Worm (Caenorhabditis elegans) whole organism, L2 larva: ENCODE measurements around the gene str-145.
A peak's percentile ranks its signal among the peaks of the same experiment; 100 is the strongest.

Experiments
- C34F6.9 ChIP-seq: fragments of 150-350 bp; optimal IDR thresholded peaks from 2 replicates; lab custom pipeline; 2014; ENCODE audit warnings: missing biosample characterization, missing genetic modification characterization
- F13H6.1 ChIP-seq: sonication (generic microtip); optimal IDR thresholded peaks from 2 replicates; lab custom pipeline; 2016; ENCODE audit warnings: missing genetic modification characterization, missing compliant biosample characterization
- R02D3.7 ChIP-seq: fragments of 150-350 bp; optimal IDR thresholded peaks from 2 replicates; lab custom pipeline; 2014; ENCODE audit warnings: missing biosample characterization, missing genetic modification characterization
- ZK546.5 ChIP-seq: sonication (generic microtip); optimal IDR thresholded peaks from 2 replicates; lab custom pipeline; 2017; ENCODE audit warnings: missing biosample characterization, missing genetic modification characterization
- alr-1 ChIP-seq: fragments of 150-350 bp; optimal IDR thresholded peaks from 2 replicates; lab custom pipeline; 2014; ENCODE audit warnings: missing biosample characterization, missing genetic modification characterization
- aly-2 ChIP-seq: fragments of 150-350 bp; optimal IDR thresholded peaks from 2 replicates; lab custom pipeline; 2014; ENCODE audit warnings: missing biosample characterization, missing genetic modification characterization
- ama-1 ChIP-seq: fragments of 150-350 bp; optimal IDR thresholded peaks from 2 replicates; lab custom pipeline; 2018; ENCODE audit warnings: inconsistent platforms
- blmp-1 ChIP-seq: sonication (generic microtip); optimal IDR thresholded peaks from 2 replicates; lab custom pipeline; 2017; ENCODE audit warnings: missing genetic modification characterization, mild to moderate bottlenecking, missing compliant biosample characterization, antibody characterized with exemption, moderate library complexity; ENCODE audit not compliant: insufficient read depth
- ceh-16 ChIP-seq: fragments of 150-350 bp; optimal IDR thresholded peaks from 2 replicates; lab custom pipeline; 2014; ENCODE audit warnings: missing biosample characterization, missing genetic modification characterization
- crh-2 ChIP-seq: sonication (generic microtip); optimal IDR thresholded peaks from 2 replicates; lab custom pipeline; 2017; ENCODE audit warnings: missing biosample characterization, missing genetic modification characterization
- dmd-4 ChIP-seq: sonication (generic microtip); optimal IDR thresholded peaks from 2 replicates; lab custom pipeline; 2017; ENCODE audit warnings: missing biosample characterization, missing genetic modification characterization
- egl-27 ChIP-seq: sonication (generic microtip); optimal IDR thresholded peaks from 3 replicates; lab custom pipeline; 2017; ENCODE audit warnings: missing biosample characterization, missing genetic modification reagents, missing genetic modification characterization
- elt-1 ChIP-seq: fragments of 150-350 bp; optimal IDR thresholded peaks from 2 replicates; lab custom pipeline; 2014; ENCODE audit warnings: missing biosample characterization, missing genetic modification characterization
- elt-3 ChIP-seq: sonication (generic microtip); optimal IDR thresholded peaks from 2 replicates; lab custom pipeline; 2017; ENCODE audit warnings: missing biosample characterization, missing genetic modification characterization
- fos-1 ChIP-seq: fragments of 150-350 bp; optimal IDR thresholded peaks from 2 replicates; lab custom pipeline; 2014; ENCODE audit warnings: missing biosample characterization, missing genetic modification characterization
- gmeb-1 ChIP-seq: fragments of 150-350 bp; optimal IDR thresholded peaks from 2 replicates; lab custom pipeline; 2014; ENCODE audit warnings: missing biosample characterization, missing genetic modification characterization
- lin-13 ChIP-seq: fragments of 150-350 bp; optimal IDR thresholded peaks from 2 replicates; lab custom pipeline; 2014; ENCODE audit warnings: missing biosample characterization, missing genetic modification reagents, missing genetic modification characterization
- mab-5 ChIP-seq: fragments of 150-350 bp; optimal IDR thresholded peaks from 2 replicates; lab custom pipeline; 2014; ENCODE audit warnings: missing biosample characterization, missing genetic modification characterization
- mbf-1 ChIP-seq: sonication (generic microtip); optimal IDR thresholded peaks from 2 replicates; lab custom pipeline; 2017; ENCODE audit warnings: missing biosample characterization, missing genetic modification characterization
- mdl-1 ChIP-seq, 2 experiments: fragments of 150-350 bp in 1 of 2; sonication (generic microtip) in 1 of 2; optimal IDR thresholded peaks; 2 replicates each; lab custom pipeline; 2017; ENCODE audit warnings: missing biosample characterization in 2 of 2, missing genetic modification characterization in 2 of 2
- nhr-10 ChIP-seq: sonication (generic microtip); optimal IDR thresholded peaks from 2 replicates; lab custom pipeline; 2017; ENCODE audit warnings: missing biosample characterization, missing genetic modification characterization
- nhr-11 ChIP-seq: fragments of 150-350 bp; optimal IDR thresholded peaks from 2 replicates; lab custom pipeline; 2014; ENCODE audit warnings: missing biosample characterization, missing genetic modification characterization
- nhr-129 ChIP-seq: fragments of 150-350 bp; optimal IDR thresholded peaks from 2 replicates; lab custom pipeline; 2014; ENCODE audit warnings: missing biosample characterization, missing genetic modification characterization
- nhr-21 ChIP-seq: fragments of 150-350 bp; optimal IDR thresholded peaks from 2 replicates; lab custom pipeline; 2014; ENCODE audit warnings: missing biosample characterization, missing genetic modification characterization
- nhr-23 ChIP-seq: fragments of 150-350 bp; optimal IDR thresholded peaks from 2 replicates; lab custom pipeline; 2014; ENCODE audit warnings: missing biosample characterization, missing genetic modification reagents, missing genetic modification characterization
- nhr-237 ChIP-seq: fragments of 150-350 bp; optimal IDR thresholded peaks from 2 replicates; lab custom pipeline; 2014; ENCODE audit warnings: missing biosample characterization, missing genetic modification characterization
- nhr-77 ChIP-seq: fragments of 150-350 bp; optimal IDR thresholded peaks from 2 replicates; lab custom pipeline; 2014; ENCODE audit warnings: missing biosample characterization, missing genetic modification characterization
- peb-1 ChIP-seq: fragments of 150-350 bp; optimal IDR thresholded peaks from 2 replicates; lab custom pipeline; 2014; ENCODE audit warnings: missing biosample characterization, missing genetic modification characterization
- sem-4 ChIP-seq: fragments of 150-350 bp; optimal IDR thresholded peaks from 2 replicates; lab custom pipeline; 2014; ENCODE audit warnings: missing biosample characterization, missing genetic modification reagents, missing genetic modification characterization
- sma-3 ChIP-seq: sonication (generic microtip); optimal IDR thresholded peaks from 2 replicates; lab custom pipeline; 2016; ENCODE audit warnings: missing genetic modification reagents, missing genetic modification characterization, missing compliant biosample characterization
- sma-9 ChIP-seq, 2 experiments: fragments of 150-350 bp in 1 of 2; sonication (generic microtip) in 1 of 2; optimal IDR thresholded peaks; 2 replicates each; lab custom pipeline; 2014 to 2016; ENCODE audit warnings: missing genetic modification characterization in 2 of 2, mild to moderate bottlenecking in 1 of 2, missing biosample characterization in 1 of 2, missing compliant biosample characterization in 1 of 2, missing genetic modification reagents in 1 of 2, moderate library complexity in 1 of 2
- snpc-4 ChIP-seq: fragments of 150-350 bp; optimal IDR thresholded peaks from 2 replicates; lab custom pipeline; 2014; ENCODE audit warnings: missing biosample characterization, missing genetic modification characterization
- unc-39 ChIP-seq: fragments of 150-350 bp; optimal IDR thresholded peaks from 2 replicates; lab custom pipeline; 2014; ENCODE audit warnings: missing biosample characterization, missing genetic modification characterization
- unc-55 ChIP-seq: fragments of 150-350 bp; sonication (generic microtip); optimal IDR thresholded peaks from 3 replicates; lab custom pipeline; 2014; ENCODE audit warnings: missing biosample characterization, missing genetic modification reagents, missing genetic modification characterization
- unc-62 ChIP-seq: fragments of 150-350 bp; optimal IDR thresholded peaks from 2 replicates; lab custom pipeline; 2014; ENCODE audit warnings: missing biosample characterization, missing genetic modification reagents, missing genetic modification characterization
- zag-1 ChIP-seq: fragments of 150-350 bp; optimal IDR thresholded peaks from 2 replicates; lab custom pipeline; 2014; ENCODE audit warnings: missing biosample characterization, missing genetic modification characterization
- ztf-11 ChIP-seq: sonication (generic microtip); optimal IDR thresholded peaks from 2 replicates; lab custom pipeline; 2017; ENCODE audit warnings: missing biosample characterization, missing genetic modification characterization
- ztf-4 ChIP-seq: fragments of 150-350 bp; optimal IDR thresholded peaks from 2 replicates; lab custom pipeline; 2014; ENCODE audit warnings: missing biosample characterization, missing genetic modification characterization

Gene str-145

ce11 chrV:8055170-8055569 lies 43.0 kb downstream of the str-145 start:
- TF ChIP-seq blmp-1 (tag; lab: Kevin White, UChicago), result peak; percentile 14
- no peak for TF ChIP-seq elt-3 (tag; lab: Kevin White, UChicago)

- no peak for TF ChIP-seq nhr-21 (tag; lab: Kevin White, UChicago)
- TF ChIP-seq C34F6.9 (tag; lab: Kevin White, UChicago), result no peak
- TF ChIP-seq gmeb-1 (tag; lab: Kevin White, UChicago), result no peak
- TF ChIP-seq dmd-4, result no peak
- TF ChIP-seq unc-39 (tag; lab: Kevin White, UChicago), result no peak
- TF ChIP-seq mab-5 (tag; lab: Kevin White, UChicago), result no peak
- TF ChIP-seq elt-1 (tag; lab: Kevin White, UChicago), result no peak
- TF ChIP-seq aly-2 (tag; lab: Kevin White, UChicago), result no peak
- TF ChIP-seq snpc-4 (tag; lab: Kevin White, UChicago), result no peak
- TF ChIP-seq, all 48 proteins: peak for 0
Measured at ce11 chrV:8054130-8054529, 44.0 kb downstream of the str-145 start, which contains the start of gene ZC513.2. TSS of gene ZC513.2 (plus strand) at chrV:8054430.

DNA sequence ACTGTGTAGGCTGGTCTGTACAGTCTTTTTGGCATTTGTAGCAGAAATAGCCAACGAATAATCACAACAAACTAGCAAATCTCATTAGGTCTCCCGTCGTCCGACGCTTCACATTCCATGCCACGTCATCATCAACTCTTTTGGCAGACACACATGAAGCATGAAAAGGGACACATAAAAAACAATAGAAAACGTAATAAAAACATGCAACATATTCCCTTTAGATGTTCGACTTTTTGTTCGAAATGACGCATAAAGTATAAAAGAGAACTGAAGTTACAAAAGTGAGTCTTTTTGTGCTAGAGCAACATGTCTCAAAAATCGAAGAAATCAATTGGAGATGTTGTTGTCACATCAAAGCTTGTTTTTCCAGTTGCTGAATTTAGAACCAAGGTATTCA lies 46.3 kb downstream of the str-145 start, which contains the start of gene sth-1:
sth-1 (plus strand) TSS at position 301 of the 400 bp plus-strand sequence.
- TF ChIP-seq sem-4 (tag; lab: Kevin White, UChicago), result no peak
- TF ChIP-seq aly-2 (tag; lab: Kevin White, UChicago), result no peak
- TF ChIP-seq sma-3 (GFP tag; lab: Kevin White, UChicago), result no peak
- TF ChIP-seq elt-1 (tag; lab: Kevin White, UChicago), result no peak
- TF ChIP-seq nhr-10, result no peak
- TF ChIP-seq nhr-23 (tag; lab: Kevin White, UChicago), result no peak
- no peak for TF ChIP-seq unc-62
- no peak for TF ChIP-seq nhr-77 (tag; lab: Kevin White, UChicago)
- no peak for TF ChIP-seq mdl-1 (tag; optimal IDR thresholded peaks at IDR 0.05; lab: Kevin White, UChicago)

DNA sequence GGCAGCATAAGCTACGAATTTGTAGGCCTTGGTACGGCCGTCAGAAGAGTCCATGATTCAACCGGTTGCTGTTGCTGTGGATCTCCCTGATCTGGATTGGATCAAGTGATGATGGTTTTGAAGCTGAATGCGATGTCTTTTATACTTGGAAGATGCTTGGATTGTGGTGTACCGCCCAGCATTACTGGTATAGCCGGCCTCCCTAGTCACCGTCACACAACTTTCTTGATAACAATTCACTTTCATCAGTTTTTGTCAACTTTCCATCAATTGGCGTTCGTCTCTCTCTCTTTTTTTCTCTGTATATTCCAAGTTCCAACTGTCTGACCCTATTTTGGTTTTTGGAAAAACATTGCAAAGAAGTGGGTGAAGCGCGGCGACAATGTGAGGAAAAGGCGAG lies 47.3 kb downstream of the str-145 start, which contains the start of gene col-43:
col-43 (minus strand) TSS at position 101 of the 400 bp plus-strand sequence.
- TF ChIP-seq sma-9 (GFP tag; optimal IDR thresholded peaks at IDR 0.05; lab: Kevin White, UChicago) (no peak), sma-9 (tag; optimal IDR thresholded peaks at IDR 0.05; lab: Kevin White, UChicago) (no peak), zag-1 (no peak), ztf-11 (no peak), nhr-237 (tag; lab: Kevin White, UChicago) (no peak), ztf-4 (tag; lab: Kevin White, UChicago) (no peak), nhr-129 (no peak), crh-2 (no peak), elt-1 (tag; lab: Kevin White, UChicago) (no peak), egl-27 (tag; lab: Kevin White, UChicago) (no peak), peb-1 (no peak), mbf-1 (tag; lab: Kevin White, UChicago) (no peak), unc-55 (GFP tag; lab: Kevin White, UChicago) (no peak)

- TF ChIP-seq ama-1 (lab: Kevin White, UChicago) (no peak), C34F6.9 (tag; lab: Kevin White, UChicago) (no peak), mdl-1 (tag; optimal IDR thresholded peaks at IDR 0.05; lab: Kevin White, UChicago) (no peak), nhr-11 (tag; lab: Kevin White, UChicago) (no peak), ZK546.5 (tag; lab: Kevin White, UChicago) (no peak)
Measured at ce11 chrV:8050059-8050677, 48.0 kb downstream of the str-145 start.

DNA sequence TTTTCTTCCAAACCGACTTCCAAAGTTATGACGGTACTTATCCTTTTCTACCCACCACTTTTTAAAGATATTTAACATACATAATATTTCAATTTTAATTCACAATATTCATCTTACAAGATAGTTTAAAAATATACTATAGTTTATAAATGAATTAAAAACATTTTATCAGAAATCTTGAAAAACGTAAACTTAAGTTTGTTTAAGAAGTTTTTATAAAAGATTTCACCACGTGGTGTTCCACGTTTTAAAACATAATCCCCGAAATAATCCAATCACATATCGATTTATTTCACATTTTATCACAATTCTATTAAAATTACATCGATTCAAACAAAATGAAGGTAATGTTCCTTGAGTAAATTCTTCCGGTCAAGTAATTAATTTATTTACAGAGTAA lies 51.4 kb downstream of the str-145 start, which contains the start of gene ZC513.3:
ZC513.3 (plus strand) TSS at position 301 of the 400 bp plus-strand sequence.
- TF ChIP-seq nhr-10 (no peak), F13H6.1 (tag; lab: Kevin White, UChicago) (no peak), R02D3.7 (tag; lab: Kevin White, UChicago) (no peak), nhr-11 (tag; lab: Kevin White, UChicago) (no peak), sma-3 (GFP tag; lab: Kevin White, UChicago) (no peak), ZK546.5 (tag; lab: Kevin White, UChicago) (no peak), alr-1 (no peak), peb-1 (no peak), gmeb-1 (tag; lab: Kevin White, UChicago) (no peak), aly-2 (tag; lab: Kevin White, UChicago) (no peak), nhr-237 (tag; lab: Kevin White, UChicago) (no peak), fos-1 (no peak), C34F6.9 (tag; lab: Kevin White, UChicago) (no peak), ceh-16 (tag; lab: Kevin White, UChicago) (no peak), egl-27 (tag; lab: Kevin White, UChicago) (no peak), dmd-4 (no peak), nhr-77 (tag; lab: Kevin White, UChicago) (no peak), lin-13 (GFP tag; lab: Kevin White, UChicago) (no peak)
- TF ChIP-seq, all 48 proteins: peak for 0
